Fruit fly (Drosophila melanogaster): ENCODE data around the gene CG34448.
A peak's percentile ranks its signal among the peaks of the same experiment; 100 is the strongest.

The CG34448 gene

dm6 chr2L:2380805-2381204 lies 37.0 kb downstream of the CG34448 start, which contains the start of gene Eogt (continued):
- TF ChIP-seq chn (GFP tag; optimal IDR thresholded peaks at IDR 0.05), result peak; percentile 86
- peak; percentile 86 for TF ChIP-seq jing (GFP tag; optimal IDR thresholded peaks at IDR 0.05)
- TF ChIP-seq CG4820 (GFP tag; optimal IDR thresholded peaks at IDR 0.05), result peak; percentile 91
- TF ChIP-seq Hand (GFP tag; optimal IDR thresholded peaks at IDR 0.05), result peak; percentile 64
- TF ChIP-seq Chrac-16 (GFP tag; optimal IDR thresholded peaks at IDR 0.05), result peak; percentile 93
- peak; percentile 78 for TF ChIP-seq zfh2 (GFP tag; optimal IDR thresholded peaks at IDR 0.05)
- TF ChIP-seq gcm2 (GFP tag; optimal IDR thresholded peaks at IDR 0.05), result peak; percentile 79
- peak; percentile 68 for TF ChIP-seq D19B (GFP tag; optimal IDR thresholded peaks at IDR 0.05)
- no peak for TF ChIP-seq pan (optimal IDR thresholded peaks at IDR 0.05)
- peak in 1 of 2 experiments; percentile 98 for TF ChIP-seq pan (GFP tag; optimal IDR thresholded peaks at IDR 0.05 in 1 of 2, IDR thresholded peaks at IDR 0.05 in 1 of 2)
- peak in 1 of 2 experiments; percentile 64 for TF ChIP-seq crp (GFP tag; optimal IDR thresholded peaks at IDR 0.05)
- TF ChIP-seq CG17612 (GFP tag; IDR thresholded peaks at IDR 0.05), result peak; percentile 91
- no peak for TF ChIP-seq hkb (optimal IDR thresholded peaks at IDR 0.05)
- peak; percentile 96 for TF ChIP-seq hkb (GFP tag; IDR thresholded peaks at IDR 0.05)
- TF ChIP-seq CG9817 (tag; optimal IDR thresholded peaks at IDR 0.05), result peak; percentile 93
- TF ChIP-seq sqz (GFP tag; optimal IDR thresholded peaks at IDR 0.05), result no peak
- peak; percentile 21 for TF ChIP-seq HmgD (GFP tag; optimal IDR thresholded peaks at IDR 0.05)
- TF ChIP-seq CG9437 (GFP tag; optimal IDR thresholded peaks at IDR 0.05), result peak; percentile 84
- peak; percentile 76 for TF ChIP-seq slou (GFP tag; optimal IDR thresholded peaks at IDR 0.05)
- peak; percentile 88 for TF ChIP-seq tin (GFP tag; optimal IDR thresholded peaks at IDR 0.05)
- peak; percentile 97 for TF ChIP-seq tgo (GFP tag; IDR thresholded peaks at IDR 0.05)
- peak; percentile 33 for TF ChIP-seq fd64A (GFP tag; optimal IDR thresholded peaks at IDR 0.05)
- peak; percentile 93 for TF ChIP-seq wdn (GFP tag; IDR thresholded peaks at IDR 0.05)
- peak; percentile 95 for TF ChIP-seq Med (GFP tag)
- peak; percentile 55 for TF ChIP-seq CG7786 (GFP tag; optimal IDR thresholded peaks at IDR 0.05)
- TF ChIP-seq Dad (GFP tag; optimal IDR thresholded peaks at IDR 0.05), result peak; percentile 39
- TF ChIP-seq NC2β (GFP tag; optimal IDR thresholded peaks at IDR 0.05), result peak; percentile 68
- TF ChIP-seq CG13424 (tag; optimal IDR thresholded peaks at IDR 0.05), result peak; percentile 95
- peak; percentile 67 for TF ChIP-seq HLH54F (GFP tag; optimal IDR thresholded peaks at IDR 0.05)
- TF ChIP-seq CG8765 (GFP tag; IDR thresholded peaks at IDR 0.05), result peak; percentile 97
- peak; percentile 62 for TF ChIP-seq gfzf (GFP tag; optimal IDR thresholded peaks at IDR 0.05)

dm6 chr2L:2376418-2376702 lies 41.4 kb downstream of the CG34448 start:
- no peak for TF ChIP-seq CG1792 (GFP tag; optimal IDR thresholded peaks at IDR 0.05)
- 0 out of 2 replicates have a peak, but pooled peaks have one; percentile 11 for TF ChIP-seq CG16779 (GFP tag; IDR thresholded peaks at IDR 0.05)
- TF ChIP-seq CG6813 (GFP tag; optimal IDR thresholded peaks at IDR 0.05), result peak; percentile 23
- TF ChIP-seq slbo (GFP tag; IDR thresholded peaks at IDR 0.05), result no peak
- 0 out of 3 replicates have a peak, but pooled peaks have one; percentile 33 for TF ChIP-seq zfh1 (GFP tag; IDR thresholded peaks at IDR 0.05)
- TF ChIP-seq CG11695 (GFP tag; IDR thresholded peaks at IDR 0.05), result peak; percentile 15; the same call in 1 of the 3 replicates
- peak; percentile 2 for TF ChIP-seq CG1603 (tag; optimal IDR thresholded peaks at IDR 0.05)

- TF ChIP-seq br (optimal IDR thresholded peaks at IDR 0.05) (no peak), nom (GFP tag; optimal IDR thresholded peaks at IDR 0.05) (peak; percentile 48), Oli (tag; optimal IDR thresholded peaks at IDR 0.05) (peak; percentile 53), pnt (GFP tag; optimal IDR thresholded peaks at IDR 0.05) (no peak), yki (optimal IDR thresholded peaks at IDR 0.05) (no peak), CG11247 (GFP tag; IDR thresholded peaks at IDR 0.05) (peak; percentile 54), gfzf (GFP tag; optimal IDR thresholded peaks at IDR 0.05) (peak; percentile 27), Nf-YA (GFP tag; IDR thresholded peaks at IDR 0.05) (0 out of 2 replicates have a peak, but pooled peaks have one; percentile 11), Ets65A (GFP tag) (peak; percentile 91), tio (GFP tag; optimal IDR thresholded peaks at IDR 0.05) (peak; percentile 15), Elba2 (GFP tag; optimal IDR thresholded peaks at IDR 0.05) (no peak), gce (GFP tag; IDR thresholded peaks at IDR 0.05) (no peak), Asciz (GFP tag; optimal IDR thresholded peaks at IDR 0.05) (peak; percentile 76), CG12391 (tag; optimal IDR thresholded peaks at IDR 0.05) (peak; percentile 76), CG8478 (optimal IDR thresholded peaks at IDR 0.05) (peak; percentile 89)
Observed at dm6 chr2L:2375655-2376417, 41.9 kb downstream of the CG34448 start, which contains the start of gene Atxn7. Gene Atxn7, plus strand, starts transcription at chr2L:2375841.
